Fruit fly (Drosophila melanogaster) whole organism, prepupa: ENCODE data around the gene CG8915.

Experiments
- Blimp-1 ChIP-seq: fragments of 200-800 bp; sonication (Bioruptor generic); optimal IDR thresholded peaks from 3 replicates; lab custom pipeline; 2017; ENCODE audit warnings: missing biosample characterization, missing genetic modification characterization, mild to moderate bottlenecking, moderate library complexity, missing genetic modification reagents
- CG10631 ChIP-seq: fragments of 200-800 bp; sonication (Bioruptor generic); optimal IDR thresholded peaks from 2 replicates; lab custom pipeline; 2016; ENCODE audit warnings: missing biosample characterization, missing genetic modification characterization
- CG11294 ChIP-seq: fragments of 200-800 bp; sonication (Bioruptor generic); IDR thresholded peaks from 2 replicates; pipeline ENCODE4 v1.3.6; 2022; ENCODE audit warnings: missing biosample characterization, missing genetic modification characterization
- CG11902 ChIP-seq: fragments of 200-800 bp; sonication (Bioruptor generic); optimal IDR thresholded peaks from 3 replicates; lab custom pipeline; 2016; ENCODE audit warnings: missing biosample characterization, missing genetic modification characterization
- CG15336 ChIP-seq: fragments of 200-800 bp; sonication (Bioruptor generic); IDR thresholded peaks from 2 replicates; pipeline ENCODE4 v1.3.6; 2022; ENCODE audit warnings: missing biosample characterization, missing genetic modification characterization
- CG16779 ChIP-seq: fragments of 200-800 bp; sonication (Bioruptor generic); optimal IDR thresholded peaks from 3 replicates; lab custom pipeline; 2017; ENCODE audit warnings: missing biosample characterization, mild to moderate bottlenecking, missing genetic modification characterization
- CG3032 ChIP-seq: fragments of 200-800 bp; optimal IDR thresholded peaks from 2 replicates; lab custom pipeline; 2019; ENCODE audit warnings: missing biosample characterization, mild to moderate bottlenecking, missing genetic modification characterization, moderate library complexity
- CG31627 ChIP-seq: fragments of 200-800 bp; sonication (Bioruptor generic); optimal IDR thresholded peaks from 3 replicates; lab custom pipeline; 2016; ENCODE audit warnings: missing biosample characterization, missing genetic modification characterization
- CG32006 ChIP-seq: fragments of 200-800 bp; sonication (Bioruptor generic); optimal IDR thresholded peaks from 3 replicates; lab custom pipeline; 2017; ENCODE audit warnings: missing biosample characterization, mild to moderate bottlenecking, missing genetic modification characterization
- CG34406 ChIP-seq: fragments of 200-800 bp; sonication (Bioruptor generic); optimal IDR thresholded peaks from 3 replicates; lab custom pipeline; 2016; ENCODE audit warnings: missing biosample characterization, missing genetic modification characterization
- CG3919 ChIP-seq: fragments of 200-800 bp; sonication (Bioruptor generic); optimal IDR thresholded peaks from 3 replicates; lab custom pipeline; 2016; ENCODE audit warnings: missing biosample characterization, missing genetic modification characterization
- CG6163 ChIP-seq: fragments of 200-800 bp; sonication (Bioruptor generic); IDR thresholded peaks from 3 replicates; pipeline ENCODE4 v1.3.6; 2022; ENCODE audit warnings: missing biosample characterization, missing genetic modification characterization
- CG6276 ChIP-seq: fragments of 200-800 bp; sonication (Bioruptor generic); optimal IDR thresholded peaks from 2 replicates; lab custom pipeline; 2017; ENCODE audit warnings: missing biosample characterization, mild to moderate bottlenecking, missing genetic modification characterization
- CG6792 ChIP-seq: fragments of 200-800 bp; sonication (Bioruptor generic); optimal IDR thresholded peaks from 3 replicates; lab custom pipeline; 2016; ENCODE audit warnings: missing biosample characterization, missing genetic modification characterization
- CG6854 ChIP-seq: fragments of 200-800 bp; sonication (Bioruptor generic); optimal IDR thresholded peaks from 2 replicates; lab custom pipeline; 2017; ENCODE audit warnings: missing biosample characterization, mild to moderate bottlenecking, missing genetic modification characterization
- CG7368 ChIP-seq: fragments of 200-800 bp; sonication (Bioruptor generic); optimal IDR thresholded peaks from 3 replicates; lab custom pipeline; 2016; ENCODE audit warnings: missing biosample characterization, missing genetic modification characterization
- CG8119 ChIP-seq: fragments of 200-800 bp; sonication (Bioruptor generic); IDR thresholded peaks from 3 replicates; pipeline ENCODE4 v1.3.6; 2022; ENCODE audit warnings: missing biosample characterization, missing genetic modification characterization
- CG8319 ChIP-seq: fragments of 200-800 bp; sonication (Bioruptor generic); optimal IDR thresholded peaks from 3 replicates; lab custom pipeline; 2016; ENCODE audit warnings: missing biosample characterization, missing genetic modification characterization
- CG9139 ChIP-seq: fragments of 200-800 bp; sonication (Bioruptor generic); optimal IDR thresholded peaks from 3 replicates; lab custom pipeline; 2017; ENCODE audit warnings: missing biosample characterization, mild to moderate bottlenecking, missing genetic modification characterization
- Eip75B ChIP-seq: fragments of 200-800 bp; sonication (Bioruptor generic); optimal IDR thresholded peaks from 3 replicates; lab custom pipeline; 2016; ENCODE audit warnings: missing biosample characterization, missing genetic modification characterization
- Eip78C ChIP-seq: fragments of 200-800 bp; sonication (Bioruptor generic); peaks from one replicate; lab custom pipeline; 2016; ENCODE audit warnings: missing biosample characterization, missing genetic modification characterization
- Eip93F ChIP-seq: fragments of 200-800 bp; sonication (Bioruptor generic); optimal IDR thresholded peaks from 2 replicates; lab custom pipeline; 2016; ENCODE audit warnings: missing biosample characterization, mild to moderate bottlenecking, missing genetic modification characterization
- Ets21C ChIP-seq: fragments of 200-800 bp; sonication (Bioruptor generic); optimal IDR thresholded peaks from 3 replicates; lab custom pipeline; 2016; ENCODE audit warnings: missing biosample characterization, missing genetic modification characterization
- Ets96B ChIP-seq: fragments of 200-800 bp; optimal IDR thresholded peaks from 2 replicates; lab custom pipeline; 2019; ENCODE audit warnings: missing biosample characterization, mild to moderate bottlenecking, missing genetic modification characterization, moderate library complexity
- Gug ChIP-seq: fragments of 200-800 bp; sonication (Bioruptor generic); IDR thresholded peaks from 2 replicates; pipeline ENCODE4 v1.3.6; 2022; ENCODE audit warnings: missing biosample characterization, missing genetic modification characterization
- Hr38 ChIP-seq: sonication (Bioruptor generic); optimal IDR thresholded peaks from 2 replicates; lab custom pipeline; 2016; ENCODE audit warnings: missing biosample characterization, missing genetic modification characterization
- Hr39 ChIP-seq: fragments of 200-800 bp; sonication (Bioruptor generic); optimal IDR thresholded peaks from 2 replicates; lab custom pipeline; 2016; ENCODE audit warnings: missing biosample characterization, missing genetic modification characterization
- Hr4 ChIP-seq: fragments of 200-800 bp; sonication (Bioruptor generic); optimal IDR thresholded peaks from 3 replicates; lab custom pipeline; 2016; ENCODE audit warnings: missing biosample characterization, missing genetic modification characterization
- Lpt ChIP-seq: fragments of 200-800 bp; sonication (Bioruptor generic); optimal IDR thresholded peaks from 3 replicates; lab custom pipeline; 2016; ENCODE audit warnings: missing biosample characterization, missing genetic modification characterization
- Met ChIP-seq: fragments of 200-800 bp; sonication (Bioruptor generic); optimal IDR thresholded peaks from 3 replicates; lab custom pipeline; 2016; ENCODE audit warnings: missing biosample characterization, missing genetic modification characterization
- Smox ChIP-seq: fragments of 200-800 bp; sonication (Bioruptor generic); optimal IDR thresholded peaks from 3 replicates; lab custom pipeline; 2016; ENCODE audit warnings: missing biosample characterization, missing genetic modification characterization
- Sox102F ChIP-seq: fragments of 200-800 bp; sonication (Bioruptor generic); optimal IDR thresholded peaks from 2 replicates; lab custom pipeline; 2016; ENCODE audit warnings: missing biosample characterization, mild to moderate bottlenecking, missing genetic modification characterization
- Sox14 ChIP-seq: fragments of 200-800 bp; sonication (Bioruptor generic); optimal IDR thresholded peaks from 3 replicates; lab custom pipeline; 2016; ENCODE audit warnings: missing biosample characterization, missing genetic modification characterization
- Sox15 ChIP-seq: fragments of 200-800 bp; sonication (Bioruptor generic); optimal IDR thresholded peaks from 3 replicates; lab custom pipeline; 2016; ENCODE audit warnings: missing biosample characterization, missing genetic modification characterization
- achi ChIP-seq: fragments of 200-800 bp; sonication (Bioruptor generic); optimal IDR thresholded peaks from 3 replicates; lab custom pipeline; 2016; ENCODE audit warnings: missing biosample characterization, missing genetic modification characterization
- acj6 ChIP-seq: fragments of 200-800 bp; sonication (Bioruptor generic); optimal IDR thresholded peaks from 3 replicates; lab custom pipeline; 2016; ENCODE audit warnings: missing biosample characterization, missing genetic modification characterization
- cyc ChIP-seq: fragments of 200-800 bp; sonication (Bioruptor generic); optimal IDR thresholded peaks from 3 replicates; lab custom pipeline; 2016; ENCODE audit warnings: missing biosample characterization, missing genetic modification characterization
- dac ChIP-seq: fragments of 200-800 bp; sonication (Bioruptor generic); optimal IDR thresholded peaks from 2 replicates; lab custom pipeline; 2017; ENCODE audit warnings: missing biosample characterization, mild to moderate bottlenecking, missing genetic modification characterization
- eg ChIP-seq: fragments of 200-800 bp; sonication (Bioruptor generic); IDR thresholded peaks from 3 replicates; pipeline ENCODE4 v1.3.6; 2022; ENCODE audit warnings: missing biosample characterization, missing genetic modification characterization
- esn ChIP-seq: fragments of 200-800 bp; sonication (Bioruptor generic); optimal IDR thresholded peaks from 2 replicates; lab custom pipeline; 2016; ENCODE audit warnings: missing biosample characterization, mild to moderate bottlenecking, missing genetic modification characterization, moderate library complexity
- lz ChIP-seq: fragments of 200-800 bp; sonication (Bioruptor generic); optimal IDR thresholded peaks from 3 replicates; lab custom pipeline; 2016; ENCODE audit warnings: missing biosample characterization, missing genetic modification characterization
- pdm3 ChIP-seq: fragments of 200-800 bp; sonication (Bioruptor generic); optimal IDR thresholded peaks from 3 replicates; lab custom pipeline; 2016; ENCODE audit warnings: missing biosample characterization, missing genetic modification characterization
- salr ChIP-seq, 2 experiments: fragments of 200-800 bp; sonication (Bioruptor generic); optimal IDR thresholded peaks; 3 replicates each; lab custom pipeline; 2016 to 2018; ENCODE audit warnings: missing biosample characterization in 2 of 2, missing genetic modification characterization in 2 of 2, mild to moderate bottlenecking in 1 of 2
- spab ChIP-seq: fragments of 200-800 bp; sonication (Bioruptor generic); optimal IDR thresholded peaks from 2 replicates; lab custom pipeline; 2017; ENCODE audit warnings: missing biosample characterization, mild to moderate bottlenecking, missing genetic modification characterization, missing genetic modification reagents
- topi ChIP-seq: fragments of 200-800 bp; sonication (Bioruptor generic); optimal IDR thresholded peaks from 3 replicates; lab custom pipeline; 2016; ENCODE audit warnings: missing biosample characterization, missing genetic modification characterization
- vri ChIP-seq: fragments of 200-800 bp; sonication (Bioruptor generic); optimal IDR thresholded peaks from 3 replicates; lab custom pipeline; 2016; ENCODE audit warnings: missing biosample characterization, mild to moderate bottlenecking, missing genetic modification characterization

The CG8915 gene

DNA sequence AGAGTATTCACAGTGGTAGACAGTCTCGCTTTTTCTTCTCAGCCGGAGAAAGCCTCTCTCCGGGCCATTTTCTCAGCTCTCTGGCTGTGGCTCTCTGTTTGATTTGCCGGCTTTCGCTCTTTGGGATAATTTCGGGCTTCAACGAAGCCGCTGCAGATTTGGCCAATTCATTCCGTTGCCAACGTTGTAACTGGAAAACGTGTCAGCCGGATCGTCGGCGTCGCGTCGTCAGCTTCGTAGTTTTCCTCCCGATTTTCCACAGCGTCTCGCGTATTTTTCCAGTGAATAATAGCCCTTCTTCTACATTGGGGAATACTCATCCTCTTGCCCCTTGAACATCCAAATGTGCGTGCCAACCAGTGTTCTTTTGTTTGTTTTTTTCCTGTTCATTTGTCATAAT, 12.2 kb downstream of the CG8915 start, which contains the start of gene f:
Gene f, plus strand, starts transcription at position 301 of the 400 bp plus-strand sequence.
- TF ChIP-seq CG31627 (no peak), eg (GFP tag; lab: Robert Waterston, UW) (0 out of 3 replicates have a peak, but pooled peaks have one; percentile 16), acj6 (GFP tag; lab: Kevin White, UChicago) (no peak)

- TF ChIP-seq CG11294 (GFP tag; lab: Robert Waterston, UW) = no peak
- no peak for TF ChIP-seq CG10631 (GFP tag; lab: Kevin White, UChicago)
- TF ChIP-seq CG3919 (GFP tag; lab: Kevin White, UChicago) = no peak
- no peak for TF ChIP-seq eg (GFP tag; lab: Robert Waterston, UW)
- no peak for TF ChIP-seq CG16779 (tag; lab: Kevin White, UChicago)
- no peak for TF ChIP-seq Smox
Observed at dm6 chrX:17230944-17231343, 13.9 kb downstream of the CG8915 start, which contains the start of gene CG10597. TSS of gene CG10597 (minus strand) at chrX:17231044.

- TF ChIP-seq CG11294 (GFP tag; lab: Robert Waterston, UW) (no peak), Met (peak; percentile 59), CG10631 (GFP tag; lab: Kevin White, UChicago) (peak; percentile 23), CG8119 (peak; percentile 51; the same call in 1 of the 3 replicates), CG6276 (GFP tag; lab: Kevin White, UChicago) (no peak), CG16779 (tag; lab: Kevin White, UChicago) (no peak), esn (GFP tag; lab: Kevin White, UChicago) (peak; percentile 56), Gug (GFP tag; lab: Robert Waterston, UW) (no peak), Eip75B (GFP tag; lab: Kevin White, UChicago) (no peak), Ets96B (tag; lab: Kevin White, UChicago) (no peak), lz (GFP tag; lab: Kevin White, UChicago) (peak; percentile 67), CG32006 (GFP tag; lab: Kevin White, UChicago) (peak; percentile 74), Eip78C (peak; percentile 83), Sox15 (GFP tag; lab: Kevin White, UChicago) (no peak), CG11902 (GFP tag; lab: Kevin White, UChicago) (no peak), CG15336 (GFP tag; lab: Robert Waterston, UW) (no peak), CG6792 (GFP tag; lab: Kevin White, UChicago) (peak; percentile 17), Blimp-1 (GFP tag; lab: Kevin White, UChicago) (peak; percentile 97), cyc (GFP tag; lab: Kevin White, UChicago) (no peak), Lpt (GFP tag; lab: Kevin White, UChicago) (peak; percentile 40), CG3919 (GFP tag; lab: Kevin White, UChicago) (no peak), Hr38 (GFP tag; lab: Kevin White, UChicago) (no peak), CG6163 (no peak), dac (GFP tag; lab: Kevin White, UChicago) (peak; percentile 37), Hr4 (GFP tag; lab: Kevin White, UChicago) (peak; percentile 48), Sox14 (peak; percentile 54), topi (peak; percentile 0), CG3032 (peak; percentile 59), pdm3 (GFP tag; lab: Kevin White, UChicago) (peak; percentile 65), CG9139 (GFP tag; lab: Kevin White, UChicago) (no peak), CG6854 (GFP tag; lab: Kevin White, UChicago) (no peak), vri (GFP tag; lab: Kevin White, UChicago) (no peak), eg (GFP tag; lab: Robert Waterston, UW) (no peak), CG7368 (no peak), CG8319 (GFP tag; lab: Kevin White, UChicago) (no peak), Hr39 (GFP tag; lab: Kevin White, UChicago) (peak; percentile 64), Sox102F (GFP tag; lab: Kevin White, UChicago) (peak; percentile 34), acj6 (GFP tag; lab: Kevin White, UChicago) (peak; percentile 48), spab (GFP tag; lab: Kevin White, UChicago) (no peak), salr (GFP tag; optimal IDR thresholded peaks at IDR 0.05; lab: Kevin White, UChicago) (no peak), CG34406 (GFP tag; lab: Kevin White, UChicago) (peak; percentile 31), Ets21C (GFP tag; lab: Kevin White, UChicago) (peak; percentile 26), achi (peak; percentile 45), Eip93F (GFP tag; lab: Kevin White, UChicago) (no peak), CG31627 (peak; percentile 51)
Observed at dm6 chrX:17229475-17230169, 15.2 kb downstream of the CG8915 start.
